Worm (Caenorhabditis elegans) whole organism, mixed stage, embryonic: Measurements from ENCODE around the gene C11E4.8.

Experiments
- ceh-39 ChIP-seq: fragments of 150-350 bp; optimal IDR thresholded peaks from 2 replicates; lab custom pipeline; 2014; ENCODE audit warnings: missing biosample characterization, missing genetic modification characterization
- ces-1 ChIP-seq: fragments of 150-350 bp; optimal IDR thresholded peaks from 2 replicates; lab custom pipeline; 2014; ENCODE audit warnings: missing biosample characterization, missing genetic modification reagents, missing genetic modification characterization
- elt-1 ChIP-seq: sonication (generic microtip); optimal IDR thresholded peaks from 2 replicates; lab custom pipeline; 2017; ENCODE audit warnings: missing genetic modification characterization, mild to moderate bottlenecking, missing compliant biosample characterization, antibody characterized with exemption, moderate library complexity, borderline replicate concordance; ENCODE audit not compliant: insufficient read depth
- hlh-1 ChIP-seq: fragments of 150-350 bp; optimal IDR thresholded peaks from 2 replicates; lab custom pipeline; 2014; ENCODE audit warnings: missing biosample characterization, missing genetic modification reagents, missing genetic modification characterization
- lsy-2 ChIP-seq: fragments of 150-350 bp; optimal IDR thresholded peaks from 2 replicates; lab custom pipeline; 2014; ENCODE audit warnings: missing biosample characterization, missing genetic modification characterization
- nhr-237 ChIP-seq: fragments of 150-350 bp; optimal IDR thresholded peaks from 2 replicates; lab custom pipeline; 2014; ENCODE audit warnings: missing biosample characterization, missing genetic modification characterization
- pha-4 ChIP-seq: fragments of 150-350 bp; optimal IDR thresholded peaks from 2 replicates; lab custom pipeline; 2018; ENCODE audit warnings: missing biosample characterization, missing genetic modification reagents, missing genetic modification characterization
- snpc-4 ChIP-seq: fragments of 150-350 bp; optimal IDR thresholded peaks from 2 replicates; lab custom pipeline; 2014; ENCODE audit warnings: missing biosample characterization, missing genetic modification characterization
- unc-62 ChIP-seq: fragments of 150-350 bp; optimal IDR thresholded peaks from 2 replicates; lab custom pipeline; 2014; ENCODE audit warnings: missing biosample characterization, missing genetic modification reagents, missing genetic modification characterization

DNA sequence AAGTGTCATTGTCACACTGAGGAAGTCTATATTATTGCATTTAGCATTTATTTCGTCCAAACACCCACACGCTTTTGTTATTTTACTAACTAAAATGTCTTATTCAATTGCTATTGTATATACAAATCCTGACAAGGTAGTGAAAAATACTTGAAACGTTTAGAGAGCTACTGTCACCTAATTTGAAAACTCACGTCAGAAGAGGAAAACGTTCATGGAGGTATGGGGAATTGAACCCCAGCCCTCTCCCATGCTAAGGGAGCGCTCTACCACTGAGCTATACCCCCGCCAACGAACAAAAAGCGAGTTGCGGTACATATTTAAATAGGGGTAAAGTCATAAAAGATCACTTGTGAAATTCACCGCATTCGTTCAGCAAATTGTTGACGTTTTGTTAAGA is 2.4 kb downstream of the C11E4.8 start:
- TF ChIP-seq elt-1 (tag; lab: Kevin White, UChicago): no peak
- no peak for TF ChIP-seq pha-4
- no peak for TF ChIP-seq ces-1
- TF ChIP-seq ceh-39 (tag; lab: Kevin White, UChicago): no peak
- no peak for TF ChIP-seq nhr-237 (tag; lab: Kevin White, UChicago)
- TF ChIP-seq hlh-1 (tag; lab: Kevin White, UChicago): no peak
- no peak for TF ChIP-seq snpc-4 (tag; lab: Kevin White, UChicago)
- TF ChIP-seq lsy-2: no peak
- no peak for TF ChIP-seq unc-62 (GFP tag; lab: Kevin White, UChicago)
